Fruit fly (Drosophila melanogaster) whole organism, embryonic: Measurements from ENCODE around the gene CG43321.
A peak's percentile ranks its signal among the peaks of the same experiment; 100 is the strongest.

Experiments
- Blimp-1 ChIP-seq: fragments of 200-800 bp; sonication (Bioruptor generic); optimal IDR thresholded peaks from 3 replicates; lab custom pipeline; 2018; ENCODE audit warnings: missing biosample characterization, missing genetic modification characterization, mild to moderate bottlenecking, moderate library complexity, missing genetic modification reagents
- CG1024 ChIP-seq: fragments of 200-800 bp; sonication (Bioruptor generic); IDR thresholded peaks from 2 replicates; pipeline ENCODE4 v1.3.6; 2022; ENCODE audit warnings: missing biosample characterization, missing genetic modification characterization
- CG10321 ChIP-seq: fragments of 200-800 bp; sonication (Bioruptor generic); IDR thresholded peaks from 2 replicates; pipeline ENCODE4 v1.3.6; 2022; ENCODE audit warnings: missing biosample characterization, missing genetic modification characterization
- CG10959 ChIP-seq: fragments of 200-800 bp; sonication (Bioruptor generic); IDR thresholded peaks from 2 replicates; pipeline ENCODE4 v1.3.6; 2022; ENCODE audit warnings: missing biosample characterization, missing genetic modification characterization
- CG11560 ChIP-seq: fragments of 200-800 bp; sonication (Bioruptor generic); IDR thresholded peaks from 3 replicates; pipeline ENCODE4 v1.3.6; 2022; ENCODE audit warnings: missing biosample characterization, missing genetic modification characterization
- CG11696 ChIP-seq: fragments of 200-800 bp; sonication (Bioruptor generic); IDR thresholded peaks from 2 replicates; pipeline ENCODE4 v1.3.6; 2022; ENCODE audit warnings: missing biosample characterization, missing genetic modification characterization
- CG13775 ChIP-seq: fragments of 200-800 bp; sonication (Bioruptor generic); optimal IDR thresholded peaks from 3 replicates; lab custom pipeline; 2017; ENCODE audit warnings: missing biosample characterization, mild to moderate bottlenecking, missing genetic modification characterization
- CG14441 ChIP-seq: fragments of 200-800 bp; sonication (Bioruptor generic); IDR thresholded peaks from 2 replicates; pipeline ENCODE4 v1.3.6; 2022; ENCODE audit warnings: missing biosample characterization, missing genetic modification characterization
- CG17328 ChIP-seq: fragments of 200-800 bp; sonication (Bioruptor generic); IDR thresholded peaks from 2 replicates; pipeline ENCODE4 v1.3.6; 2022; ENCODE audit warnings: missing biosample characterization, missing genetic modification characterization
- CG17912 ChIP-seq: fragments of 200-800 bp; sonication (Bioruptor generic); optimal IDR thresholded peaks from 2 replicates; lab custom pipeline; 2018; ENCODE audit warnings: missing biosample characterization, mild to moderate bottlenecking, missing genetic modification characterization
- CG3163 ChIP-seq: fragments of 200-800 bp; sonication (Bioruptor generic); optimal IDR thresholded peaks from 3 replicates; lab custom pipeline; 2016; ENCODE audit warnings: missing biosample characterization, missing genetic modification characterization
- CG33213 ChIP-seq: fragments of 200-800 bp; sonication (Bioruptor generic); optimal IDR thresholded peaks from 3 replicates; lab custom pipeline; 2016; ENCODE audit warnings: missing biosample characterization, missing genetic modification characterization
- CG3995 ChIP-seq: fragments of 200-800 bp; sonication (Bioruptor generic); optimal IDR thresholded peaks from 3 replicates; lab custom pipeline; 2016; ENCODE audit warnings: missing biosample characterization, missing genetic modification characterization
- CG4730 ChIP-seq: fragments of 200-800 bp; sonication (Bioruptor generic); IDR thresholded peaks from 2 replicates; pipeline ENCODE4 v1.3.6; 2022; ENCODE audit warnings: missing biosample characterization, missing genetic modification characterization
- CG6683 ChIP-seq: fragments of 200-800 bp; sonication (Bioruptor generic); optimal IDR thresholded peaks from 2 replicates; lab custom pipeline; 2017; ENCODE audit warnings: missing biosample characterization, mild to moderate bottlenecking, missing genetic modification characterization, missing genetic modification reagents
- CG6854 ChIP-seq: fragments of 200-800 bp; sonication (Bioruptor generic); optimal IDR thresholded peaks from 3 replicates; lab custom pipeline; 2017; ENCODE audit warnings: missing biosample characterization, mild to moderate bottlenecking, missing genetic modification characterization
- CG7745 ChIP-seq: fragments of 200-800 bp; sonication (Bioruptor generic); optimal IDR thresholded peaks from 2 replicates; lab custom pipeline; 2018; ENCODE audit warnings: missing biosample characterization, mild to moderate bottlenecking, missing genetic modification characterization, moderate library complexity
- CG7786 ChIP-seq: fragments of 200-800 bp; sonication (Bioruptor generic); optimal IDR thresholded peaks from 2 replicates; lab custom pipeline; 2016; ENCODE audit warnings: missing biosample characterization, missing genetic modification characterization
- CG8478 ChIP-seq: fragments of >200 bp; optimal IDR thresholded peaks from 2 replicates; lab custom pipeline; 2018
- CG8765 ChIP-seq: fragments of 200-800 bp; sonication (Bioruptor generic); IDR thresholded peaks from 2 replicates; pipeline ENCODE4 v1.3.6; 2022; ENCODE audit warnings: missing biosample characterization, missing genetic modification characterization
- CG9817 ChIP-seq: fragments of 200-800 bp; sonication (Bioruptor generic); optimal IDR thresholded peaks from 2 replicates; lab custom pipeline; 2018; ENCODE audit warnings: missing biosample characterization, mild to moderate bottlenecking, missing genetic modification characterization, moderate library complexity
- CHES-1-like ChIP-seq: fragments of 200-800 bp; sonication (Bioruptor generic); optimal IDR thresholded peaks from 2 replicates; lab custom pipeline; 2016; ENCODE audit warnings: missing biosample characterization, missing genetic modification characterization
- Doc3 ChIP-seq: fragments of 200-800 bp; sonication (Bioruptor generic); IDR thresholded peaks from 3 replicates; pipeline ENCODE4 v1.3.6; 2022; ENCODE audit warnings: missing biosample characterization, missing genetic modification characterization; ENCODE audit not compliant: partially characterized antibody
- E2f2 ChIP-seq: fragments of 200-800 bp; sonication (Bioruptor generic); IDR thresholded peaks from 2 replicates; pipeline ENCODE4 v1.3.6; 2022; ENCODE audit warnings: missing biosample characterization, missing genetic modification characterization
- Ets97D ChIP-seq: fragments of 200-800 bp; sonication (Bioruptor generic); optimal IDR thresholded peaks from 3 replicates; lab custom pipeline; 2016; ENCODE audit warnings: missing biosample characterization, missing genetic modification characterization
- Gug ChIP-seq: fragments of 200-800 bp; sonication (Bioruptor generic); IDR thresholded peaks from 4 replicates; pipeline ENCODE4 v1.3.6; 2022; ENCODE audit warnings: missing biosample characterization, missing genetic modification characterization
- HLHmδ ChIP-seq: fragments of 200-800 bp; sonication (Bioruptor generic); optimal IDR thresholded peaks from 2 replicates; lab custom pipeline; 2018; ENCODE audit warnings: missing biosample characterization, mild to moderate bottlenecking, missing genetic modification characterization, moderate library complexity
- Hmx ChIP-seq: fragments of 200-800 bp; sonication (Bioruptor generic); optimal IDR thresholded peaks from 2 replicates; lab custom pipeline; 2016; ENCODE audit warnings: missing biosample characterization, missing genetic modification characterization
- Lpt ChIP-seq: fragments of >200 bp; optimal IDR thresholded peaks from 2 replicates; lab custom pipeline; 2018; ENCODE audit warnings: missing biosample characterization, missing genetic modification characterization
- Mad ChIP-seq: fragments of 200-800 bp; sonication (Bioruptor generic); optimal IDR thresholded peaks from 2 replicates; lab custom pipeline; 2016; ENCODE audit warnings: missing biosample characterization, missing genetic modification characterization
- Nf-YC ChIP-seq: fragments of 200-800 bp; optimal IDR thresholded peaks from 3 replicates; lab custom pipeline; 2019; ENCODE audit warnings: missing biosample characterization, mild to moderate bottlenecking, missing genetic modification characterization, moderate library complexity
- Stat92E ChIP-seq, 3 experiments: fragments of >200 bp in 2 of 3; fragments of 200-800 bp in 1 of 3; sonication (Bioruptor generic) in 1 of 3; optimal IDR thresholded peaks; 2 replicates each; lab custom pipeline; 2017 to 2019; ENCODE audit warnings: missing biosample characterization in 3 of 3, missing genetic modification characterization in 3 of 3, mild to moderate bottlenecking in 1 of 3, moderate library complexity in 1 of 3
- cad ChIP-seq: fragments of >200 bp; optimal IDR thresholded peaks from 2 replicates; lab custom pipeline; 2017; ENCODE audit warnings: missing biosample characterization, missing genetic modification characterization
- cas ChIP-seq: fragments of 200-800 bp; sonication (Bioruptor generic); IDR thresholded peaks from 2 replicates; pipeline ENCODE4 v1.3.6; 2022; ENCODE audit warnings: missing biosample characterization, missing genetic modification characterization
- dimm ChIP-seq: fragments of 200-800 bp; sonication (Bioruptor generic); IDR thresholded peaks from 2 replicates; pipeline ENCODE4 v1.3.6; 2022; ENCODE audit warnings: missing biosample characterization, missing genetic modification characterization
- exex ChIP-seq: fragments of 200-800 bp; sonication (Bioruptor generic); optimal IDR thresholded peaks from 4 replicates; lab custom pipeline; 2018; ENCODE audit warnings: missing biosample characterization, mild to moderate bottlenecking, missing genetic modification characterization, moderate library complexity
- gcm2 ChIP-seq: fragments of 200-800 bp; sonication (Bioruptor generic); optimal IDR thresholded peaks from 2 replicates; lab custom pipeline; 2016; ENCODE audit warnings: missing biosample characterization, missing genetic modification characterization
- her ChIP-seq: fragments of 200-800 bp; sonication (Bioruptor generic); optimal IDR thresholded peaks from 2 replicates; lab custom pipeline; 2016; ENCODE audit warnings: missing biosample characterization, missing genetic modification characterization
- lab ChIP-seq: fragments of 200-800 bp; sonication (Bioruptor generic); optimal IDR thresholded peaks from 3 replicates; lab custom pipeline; 2017; ENCODE audit warnings: missing biosample characterization, missing genetic modification characterization, mild to moderate bottlenecking, moderate library complexity, missing genetic modification reagents
- lmd ChIP-seq: fragments of 200-800 bp; sonication (Bioruptor generic); IDR thresholded peaks from 2 replicates; pipeline ENCODE4 v1.3.6; 2022; ENCODE audit warnings: missing biosample characterization, missing genetic modification characterization
- nau ChIP-seq: fragments of 200-800 bp; sonication (Bioruptor generic); optimal IDR thresholded peaks from 3 replicates; lab custom pipeline; 2017; ENCODE audit warnings: missing biosample characterization, mild to moderate bottlenecking, missing genetic modification characterization, missing genetic modification reagents
- p53 ChIP-seq: fragments of 200-800 bp; sonication (Bioruptor generic); optimal IDR thresholded peaks from 2 replicates; lab custom pipeline; 2016; ENCODE audit warnings: missing biosample characterization, missing genetic modification characterization
- pan ChIP-seq, 4 experiments: fragments of >200 bp in 3 of 4; fragments of 200-800 bp in 1 of 4; sonication (Bioruptor generic) in 1 of 4; optimal IDR thresholded peaks in 3 of 4; IDR thresholded peaks in 1 of 4; 2 replicates each; pipeline versions ENCODE4 v1.3.6 to Lab custom; 2017 to 2022; ENCODE audit warnings: missing biosample characterization in 2 of 4, missing genetic modification characterization in 2 of 4, mixed read lengths in 1 of 4
- pb ChIP-seq: fragments of 200-800 bp; sonication (Bioruptor generic); optimal IDR thresholded peaks from 3 replicates; lab custom pipeline; 2016; ENCODE audit warnings: missing biosample characterization, missing genetic modification characterization
- sens ChIP-seq: fragments of 200-800 bp; sonication (Bioruptor generic); peaks from one replicate; lab custom pipeline; 2016; ENCODE audit warnings: missing biosample characterization, missing genetic modification characterization
- slou ChIP-seq: fragments of 200-800 bp; sonication (Bioruptor generic); optimal IDR thresholded peaks from 3 replicates; lab custom pipeline; 2016; ENCODE audit warnings: missing biosample characterization, missing genetic modification characterization
- sr ChIP-seq: fragments of 200-800 bp; sonication (Bioruptor generic); IDR thresholded peaks from 3 replicates; pipeline ENCODE4 v1.3.6; 2022; ENCODE audit warnings: missing biosample characterization, missing genetic modification characterization
- ssp ChIP-seq: fragments of 200-800 bp; sonication (Bioruptor generic); IDR thresholded peaks from 2 replicates; pipeline ENCODE4 v1.3.6; 2022; ENCODE audit warnings: missing biosample characterization, missing genetic modification characterization
- sug ChIP-seq: fragments of 200-800 bp; optimal IDR thresholded peaks from 2 replicates; lab custom pipeline; 2019; ENCODE audit warnings: missing biosample characterization, mild to moderate bottlenecking, missing genetic modification characterization, moderate library complexity
- zen2 ChIP-seq: fragments of 200-800 bp; sonication (Bioruptor generic); IDR thresholded peaks from 3 replicates; pipeline ENCODE4 v1.3.6; 2022; ENCODE audit warnings: missing biosample characterization, missing genetic modification characterization; ENCODE audit not compliant: partially characterized antibody
- zfh1 ChIP-seq: fragments of 200-800 bp; sonication (Bioruptor generic); IDR thresholded peaks from 3 replicates; pipeline ENCODE4 v1.3.6; 2022; ENCODE audit warnings: missing biosample characterization, missing genetic modification characterization

The CG43321 gene

dm6 chr2L:7033100-7033675 lies 21.1 kb downstream of the CG43321 start (continued):
- no peak for TF ChIP-seq CG9817 (tag; lab: Kevin White, UChicago)
- TF ChIP-seq Blimp-1 (GFP tag; lab: Kevin White, UChicago), result no peak
- TF ChIP-seq CG7745 (tag; lab: Kevin White, UChicago), result no peak
- TF ChIP-seq E2f2 (GFP tag; lab: Robert Waterston, UW), result peak; percentile 32; the same call in 1 of the 2 replicates
- TF ChIP-seq CG10321 (GFP tag; lab: Robert Waterston, UW), result no peak
- no peak for TF ChIP-seq dimm (GFP tag; lab: Robert Waterston, UW)
- TF ChIP-seq gcm2, result no peak
- TF ChIP-seq CG11696 (GFP tag; lab: Robert Waterston, UW), result no peak
- peak; percentile 35 for TF ChIP-seq her
- TF ChIP-seq p53 (GFP tag; lab: Kevin White, UChicago), result no peak
- TF ChIP-seq slou (GFP tag; lab: Kevin White, UChicago), result no peak
- TF ChIP-seq CG11560 (tag; lab: Robert Waterston, UW), result no peak
- no peak for TF ChIP-seq CG13775
- TF ChIP-seq CHES-1-like (GFP tag; lab: Kevin White, UChicago), result peak; percentile 6
- TF ChIP-seq cas (GFP tag; lab: Robert Waterston, UW), result 0 out of 2 replicates have a peak, but pooled peaks have one; percentile 46
- TF ChIP-seq CG6854 (GFP tag; lab: Kevin White, UChicago), result no peak
- no peak for TF ChIP-seq pan (optimal IDR thresholded peaks at IDR 0.05; lab: Kevin White, UChicago)
- TF ChIP-seq pan (GFP tag; optimal IDR thresholded peaks at IDR 0.05 in 1 of 2, IDR thresholded peaks at IDR 0.05 in 1 of 2), result peak in 1 of 2 experiments; percentile 35
- peak; percentile 9 for TF ChIP-seq sug
- no peak for TF ChIP-seq cad (GFP tag; lab: Kevin White, UChicago)
- 0 out of 2 replicates have a peak, but pooled peaks have one; percentile 37 for TF ChIP-seq CG14441 (GFP tag; lab: Robert Waterston, UW)
- no peak for TF ChIP-seq CG1024 (GFP tag; lab: Robert Waterston, UW)
- TF ChIP-seq Mad (GFP tag; lab: Kevin White, UChicago), result no peak
- TF ChIP-seq zen2, result no peak; the same call in 2 of the 3 replicates
- TF ChIP-seq nau (GFP tag; lab: Kevin White, UChicago), result no peak
- TF ChIP-seq sr, result peak; percentile 70; the same call in 2 of the 3 replicates
- TF ChIP-seq sens, result peak; percentile 92
- no peak for TF ChIP-seq CG8765 (GFP tag; lab: Robert Waterston, UW)
- peak; percentile 33 for TF ChIP-seq pb (GFP tag; lab: Kevin White, UChicago)
- peak; percentile 21 for TF ChIP-seq CG33213 (GFP tag; lab: Kevin White, UChicago)
- TF ChIP-seq CG17912 (GFP tag; lab: Kevin White, UChicago), result peak; percentile 34
- no peak for TF ChIP-seq lab (GFP tag; lab: Kevin White, UChicago)
- TF ChIP-seq CG7786 (GFP tag; lab: Kevin White, UChicago), result no peak
- no peak for TF ChIP-seq CG4730
- no peak for TF ChIP-seq ssp (GFP tag; lab: Robert Waterston, UW)
- no peak for TF ChIP-seq exex (tag; lab: Kevin White, UChicago)
- peak; percentile 83 for TF ChIP-seq CG8478 (lab: Kevin White, UChicago)
- no peak for TF ChIP-seq CG3995 (GFP tag; lab: Kevin White, UChicago)
- no peak for TF ChIP-seq HLHmδ
- peak; percentile 40 for TF ChIP-seq Nf-YC
- no peak for TF ChIP-seq CG6683 (GFP tag; lab: Kevin White, UChicago)
- TF ChIP-seq Lpt (GFP tag; lab: Kevin White, UChicago), result no peak
- peak; percentile 66; the same call in 2 of the 4 replicates for TF ChIP-seq Gug (GFP tag; lab: Robert Waterston, UW)
- TF ChIP-seq Ets97D (GFP tag; lab: Kevin White, UChicago), result peak; percentile 12
- no peak for TF ChIP-seq CG10959 (GFP tag; lab: Robert Waterston, UW)
- TF ChIP-seq Stat92E (GFP tag; optimal IDR thresholded peaks at IDR 0.05; lab: Kevin White, UChicago), result no peak
- no peak for TF ChIP-seq Doc3
- TF ChIP-seq lmd (GFP tag; lab: Robert Waterston, UW), result peak; percentile 44; the same call in 1 of the 2 replicates
- no peak for TF ChIP-seq Hmx
- peak; percentile 54 for TF ChIP-seq CG17328 (GFP tag; lab: Robert Waterston, UW)
- TF ChIP-seq CG3163 (GFP tag; lab: Kevin White, UChicago), result no peak
- TF ChIP-seq zfh1, result peak; percentile 65; the same call in 2 of the 3 replicates
